Fruit fly (Drosophila melanogaster): ENCODE measurements around the gene Mics1.

DNA sequence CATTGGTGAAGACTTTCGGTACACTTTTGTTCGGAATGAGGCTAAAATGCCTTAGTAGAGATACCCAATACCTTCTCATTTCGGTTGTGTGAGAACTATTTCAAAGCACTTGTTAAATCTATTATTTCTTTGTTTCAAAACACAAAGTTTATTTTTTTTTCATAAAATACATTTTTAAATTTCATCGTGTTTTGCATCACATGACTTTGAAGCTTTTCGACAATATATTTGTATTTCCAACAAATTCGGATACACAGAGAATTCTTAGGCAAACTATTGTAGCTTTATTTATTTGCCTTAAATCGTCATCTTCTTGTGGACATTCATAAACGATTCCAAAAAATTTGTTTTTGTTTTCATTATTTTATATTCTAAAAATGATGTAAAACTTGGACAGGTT lies 8.4 kb downstream of the Mics1 start, which contains the start of gene alpha-Est10:
- TF ChIP-seq tj (GFP tag; optimal IDR thresholded peaks at IDR 0.05) = no peak
- TF ChIP-seq CG7101 (tag; optimal IDR thresholded peaks at IDR 0.05) = no peak
- no peak for TF ChIP-seq Mnt (GFP tag; optimal IDR thresholded peaks at IDR 0.05)
- TF ChIP-seq bab1 (GFP tag; optimal IDR thresholded peaks at IDR 0.05) = no peak

All from whole organism, adult.